Fruit fly (Drosophila melanogaster) whole organism, embryonic: ENCODE results near the gene Acbp6.

Experiments used
- CG10147 ChIP-seq: fragments of 200-800 bp; sonication (Bioruptor generic); optimal IDR thresholded peaks from 2 replicates; lab custom pipeline; 2019; ENCODE audit warnings: missing biosample characterization, mild to moderate bottlenecking, missing genetic modification characterization, moderate library complexity
- CG11504 ChIP-seq: fragments of 200-800 bp; sonication (Bioruptor generic); optimal IDR thresholded peaks from 3 replicates; lab custom pipeline; 2019; ENCODE audit warnings: missing biosample characterization, mild to moderate bottlenecking, missing genetic modification characterization, moderate library complexity
- CG12391 ChIP-seq: fragments of 200-800 bp; sonication (Bioruptor generic); optimal IDR thresholded peaks from 3 replicates; lab custom pipeline; 2018; ENCODE audit warnings: missing biosample characterization, mild to moderate bottlenecking, missing genetic modification characterization, moderate library complexity
- CG12659 ChIP-seq: fragments of 200-800 bp; sonication (Bioruptor generic); optimal IDR thresholded peaks from 3 replicates; lab custom pipeline; 2017; ENCODE audit warnings: mild to moderate bottlenecking, missing biosample characterization, missing genetic modification reagents, missing genetic modification characterization
- CG17359 ChIP-seq: fragments of 200-800 bp; sonication (Bioruptor generic); optimal IDR thresholded peaks from 3 replicates; lab custom pipeline; 2018; ENCODE audit warnings: missing biosample characterization, mild to moderate bottlenecking, missing genetic modification characterization, moderate library complexity
- CG17568 ChIP-seq: fragments of 200-800 bp; sonication (Bioruptor generic); optimal IDR thresholded peaks from 2 replicates; lab custom pipeline; 2018; ENCODE audit warnings: missing biosample characterization, mild to moderate bottlenecking, missing genetic modification characterization, moderate library complexity
- CG17829 ChIP-seq: fragments of 200-800 bp; optimal IDR thresholded peaks from 2 replicates; lab custom pipeline; 2019; ENCODE audit warnings: missing biosample characterization, mild to moderate bottlenecking, missing genetic modification characterization, moderate library complexity
- CG2116 ChIP-seq: fragments of 200-800 bp; sonication (Bioruptor generic); optimal IDR thresholded peaks from 3 replicates; lab custom pipeline; 2018; ENCODE audit warnings: missing biosample characterization, mild to moderate bottlenecking, missing genetic modification characterization
- CG2875 ChIP-seq: fragments of 200-800 bp; sonication (Bioruptor generic); optimal IDR thresholded peaks from 2 replicates; lab custom pipeline; 2017; ENCODE audit warnings: missing biosample characterization, mild to moderate bottlenecking, missing genetic modification characterization, missing genetic modification reagents
- CG31441 ChIP-seq: fragments of 200-800 bp; sonication (Bioruptor generic); IDR thresholded peaks from 2 replicates; pipeline ENCODE4 v1.3.6; 2022; ENCODE audit warnings: missing biosample characterization, missing genetic modification characterization
- CG3726 ChIP-seq: fragments of 200-800 bp; sonication (Bioruptor generic); IDR thresholded peaks from 3 replicates; pipeline ENCODE4, ENCODE4 v1.3.6; 2022; ENCODE audit warnings: missing biosample characterization, missing genetic modification characterization
- CG42726 ChIP-seq: fragments of 200-800 bp; sonication (Bioruptor generic); IDR thresholded peaks from 2 replicates; pipeline ENCODE4 v1.3.6; 2022; ENCODE audit warnings: missing biosample characterization, missing genetic modification characterization; ENCODE audit not compliant: partially characterized antibody
- CG4707 ChIP-seq: fragments of 200-800 bp; sonication (Bioruptor generic); optimal IDR thresholded peaks from 2 replicates; lab custom pipeline; 2018; ENCODE audit warnings: missing biosample characterization, mild to moderate bottlenecking, missing genetic modification characterization, moderate library complexity
- CG5180 ChIP-seq: fragments of 200-800 bp; sonication (Bioruptor generic); optimal IDR thresholded peaks from 3 replicates; lab custom pipeline; 2017; ENCODE audit warnings: missing biosample characterization, missing genetic modification characterization, mild to moderate bottlenecking, moderate library complexity, missing genetic modification reagents
- CG5245 ChIP-seq: fragments of 200-800 bp; sonication (Bioruptor generic); optimal IDR thresholded peaks from 3 replicates; lab custom pipeline; 2016; ENCODE audit warnings: missing biosample characterization, missing genetic modification characterization
- CG7745 ChIP-seq: fragments of 200-800 bp; sonication (Bioruptor generic); optimal IDR thresholded peaks from 2 replicates; lab custom pipeline; 2018; ENCODE audit warnings: missing biosample characterization, mild to moderate bottlenecking, missing genetic modification characterization, moderate library complexity
- CG7987 ChIP-seq: fragments of 200-800 bp; sonication (Bioruptor generic); optimal IDR thresholded peaks from 2 replicates; lab custom pipeline; 2018; ENCODE audit warnings: missing biosample characterization, mild to moderate bottlenecking, missing genetic modification characterization, moderate library complexity
- CG8924 ChIP-seq: fragments of 200-800 bp; optimal IDR thresholded peaks from 3 replicates; lab custom pipeline; 2019; ENCODE audit warnings: missing biosample characterization, mild to moderate bottlenecking, missing genetic modification characterization, moderate library complexity
- CoRest ChIP-seq: fragments of 200-800 bp; sonication (Bioruptor generic); optimal IDR thresholded peaks from 3 replicates; lab custom pipeline; 2018; ENCODE audit warnings: missing biosample characterization, mild to moderate bottlenecking, missing genetic modification characterization, moderate library complexity
- D ChIP-seq, 2 experiments: fragments of 200-800 bp in 1 of 2; fragments of >200 bp in 1 of 2; sonication (Bioruptor generic) in 1 of 2; optimal IDR thresholded peaks; 2 replicates in 1 of 2; 3 replicates in 1 of 2; lab custom pipeline; 2017; ENCODE audit warnings: mild to moderate bottlenecking in 1 of 2, missing biosample characterization in 1 of 2, missing genetic modification characterization in 1 of 2, missing genetic modification reagents in 1 of 2
- Drgx ChIP-seq: fragments of 200-800 bp; sonication (Bioruptor generic); IDR thresholded peaks from 2 replicates; pipeline ENCODE4 v1.3.6; 2022; ENCODE audit warnings: missing biosample characterization, missing genetic modification characterization
- Eip74EF ChIP-seq, 2 experiments: fragments of 200-800 bp in 1 of 2; fragments of >200 bp in 1 of 2; sonication (Bioruptor generic) in 1 of 2; optimal IDR thresholded peaks; 2 replicates each; lab custom pipeline; 2017 to 2019; ENCODE audit warnings: missing biosample characterization in 2 of 2, missing genetic modification characterization in 2 of 2, mild to moderate bottlenecking in 1 of 2, moderate library complexity in 1 of 2
- Ets65A ChIP-seq: fragments of 200-800 bp; sonication (Bioruptor generic); peaks from one replicate; lab custom pipeline; 2016; ENCODE audit warnings: missing biosample characterization, missing genetic modification characterization
- Fer1 ChIP-seq: fragments of 200-800 bp; sonication (Bioruptor generic); optimal IDR thresholded peaks from 2 replicates; lab custom pipeline; 2017; ENCODE audit warnings: missing biosample characterization, mild to moderate bottlenecking, missing genetic modification characterization
- HHEX ChIP-seq: fragments of 200-800 bp; sonication (Bioruptor generic); optimal IDR thresholded peaks from 3 replicates; lab custom pipeline; 2017; ENCODE audit warnings: missing biosample characterization, mild to moderate bottlenecking, missing genetic modification characterization, missing genetic modification reagents
- Hr39 ChIP-seq: fragments of >200 bp; optimal IDR thresholded peaks from 2 replicates; lab custom pipeline; 2017
- Myb ChIP-seq: fragments of 200-800 bp; sonication (Bioruptor generic); optimal IDR thresholded peaks from 2 replicates; lab custom pipeline; 2016; ENCODE audit warnings: missing biosample characterization, missing genetic modification characterization
- NfI ChIP-seq: fragments of 200-800 bp; sonication (Bioruptor generic); optimal IDR thresholded peaks from 3 replicates; lab custom pipeline; 2018; ENCODE audit warnings: missing biosample characterization, mild to moderate bottlenecking, missing genetic modification characterization, moderate library complexity
- Oli ChIP-seq: fragments of 200-800 bp; sonication (Bioruptor generic); optimal IDR thresholded peaks from 2 replicates; lab custom pipeline; 2018; ENCODE audit warnings: missing biosample characterization, mild to moderate bottlenecking, missing genetic modification characterization, moderate library complexity
- Stat92E ChIP-seq, 3 experiments: fragments of >200 bp in 2 of 3; fragments of 200-800 bp in 1 of 3; sonication (Bioruptor generic) in 1 of 3; optimal IDR thresholded peaks; 2 replicates each; lab custom pipeline; 2017 to 2019; ENCODE audit warnings: missing biosample characterization in 3 of 3, missing genetic modification characterization in 3 of 3, mild to moderate bottlenecking in 1 of 3, moderate library complexity in 1 of 3
- ato ChIP-seq: fragments of 200-800 bp; sonication (Bioruptor generic); IDR thresholded peaks from 2 replicates; pipeline ENCODE4 v1.3.6; 2022; ENCODE audit warnings: missing biosample characterization, missing genetic modification characterization; ENCODE audit not compliant: partially characterized antibody
- az2 ChIP-seq: fragments of 200-800 bp; sonication (Bioruptor generic); optimal IDR thresholded peaks from 3 replicates; lab custom pipeline; 2016; ENCODE audit warnings: missing biosample characterization, missing genetic modification characterization
- bsh ChIP-seq, 2 experiments: fragments of 200-800 bp; sonication (Bioruptor generic); optimal IDR thresholded peaks; 2 replicates each; lab custom pipeline; 2017 to 2018; ENCODE audit warnings: mild to moderate bottlenecking in 2 of 2, missing biosample characterization in 2 of 2, missing genetic modification characterization in 2 of 2, moderate library complexity in 1 of 2
- ci ChIP-seq: fragments of 200-800 bp; sonication (Bioruptor generic); IDR thresholded peaks from 3 replicates; pipeline ENCODE4 v1.3.6; 2022; ENCODE audit warnings: missing biosample characterization, missing genetic modification characterization
- dati ChIP-seq: fragments of 200-800 bp; sonication (Bioruptor generic); IDR thresholded peaks from 2 replicates; pipeline ENCODE4 v1.3.6; 2022; ENCODE audit warnings: missing biosample characterization, missing genetic modification characterization
- dmrt11E ChIP-seq: fragments of 200-800 bp; sonication (Bioruptor generic); optimal IDR thresholded peaks from 3 replicates; lab custom pipeline; 2018; ENCODE audit warnings: missing biosample characterization, mild to moderate bottlenecking, missing genetic modification characterization, moderate library complexity
- dysf ChIP-seq: fragments of 200-800 bp; sonication (Bioruptor generic); IDR thresholded peaks from 3 replicates; pipeline ENCODE4 v1.3.6; 2022; ENCODE audit warnings: missing biosample characterization, missing genetic modification characterization
- fd96Cb ChIP-seq: fragments of 200-800 bp; sonication (Bioruptor generic); optimal IDR thresholded peaks from 2 replicates; lab custom pipeline; 2018; ENCODE audit warnings: missing biosample characterization, mild to moderate bottlenecking, missing genetic modification characterization, moderate library complexity
- gem ChIP-seq: fragments of 200-800 bp; sonication (Bioruptor generic); optimal IDR thresholded peaks from 2 replicates; lab custom pipeline; 2019; ENCODE audit warnings: missing biosample characterization, mild to moderate bottlenecking, missing genetic modification characterization, moderate library complexity
- gro ChIP-seq: fragments of 200-800 bp; sonication (Bioruptor generic); optimal IDR thresholded peaks from 2 replicates; lab custom pipeline; 2016; ENCODE audit warnings: missing biosample characterization, missing genetic modification characterization
- h ChIP-seq: fragments of >200 bp; optimal IDR thresholded peaks from 2 replicates; lab custom pipeline; 2017
- org-1 ChIP-seq: fragments of 200-800 bp; sonication (Bioruptor generic); optimal IDR thresholded peaks from 2 replicates; lab custom pipeline; 2017; ENCODE audit warnings: missing biosample characterization, missing genetic modification characterization
- pnt ChIP-seq: fragments of 200-800 bp; sonication (Bioruptor generic); optimal IDR thresholded peaks from 3 replicates; lab custom pipeline; 2016; ENCODE audit warnings: missing biosample characterization, missing genetic modification characterization
- trem ChIP-seq: fragments of 200-800 bp; optimal IDR thresholded peaks from 3 replicates; lab custom pipeline; 2019; ENCODE audit warnings: missing biosample characterization, mild to moderate bottlenecking, missing genetic modification characterization, moderate library complexity
- unc-4 ChIP-seq: fragments of 200-800 bp; sonication (Bioruptor generic); IDR thresholded peaks from 2 replicates; pipeline ENCODE4 v1.3.6; 2022; ENCODE audit warnings: missing biosample characterization, missing genetic modification characterization; ENCODE audit not compliant: partially characterized antibody
- vvl ChIP-seq: fragments of 200-800 bp; sonication (Bioruptor generic); IDR thresholded peaks from 2 replicates; pipeline ENCODE4 v1.3.6; 2022; ENCODE audit warnings: missing biosample characterization, missing genetic modification characterization
- zen ChIP-seq: fragments of 200-800 bp; sonication (Bioruptor generic); optimal IDR thresholded peaks from 3 replicates; lab custom pipeline; 2018; ENCODE audit warnings: missing biosample characterization, mild to moderate bottlenecking, missing genetic modification characterization, moderate library complexity
- zf30C ChIP-seq: fragments of 200-800 bp; sonication (Bioruptor generic); optimal IDR thresholded peaks from 3 replicates; lab custom pipeline; 2018; ENCODE audit warnings: missing biosample characterization, mild to moderate bottlenecking, missing genetic modification characterization
- zfh1 ChIP-seq: fragments of 200-800 bp; sonication (Bioruptor generic); IDR thresholded peaks from 3 replicates; pipeline ENCODE4 v1.3.6; 2022; ENCODE audit warnings: missing biosample characterization, missing genetic modification characterization

Gene Acbp6

DNA sequence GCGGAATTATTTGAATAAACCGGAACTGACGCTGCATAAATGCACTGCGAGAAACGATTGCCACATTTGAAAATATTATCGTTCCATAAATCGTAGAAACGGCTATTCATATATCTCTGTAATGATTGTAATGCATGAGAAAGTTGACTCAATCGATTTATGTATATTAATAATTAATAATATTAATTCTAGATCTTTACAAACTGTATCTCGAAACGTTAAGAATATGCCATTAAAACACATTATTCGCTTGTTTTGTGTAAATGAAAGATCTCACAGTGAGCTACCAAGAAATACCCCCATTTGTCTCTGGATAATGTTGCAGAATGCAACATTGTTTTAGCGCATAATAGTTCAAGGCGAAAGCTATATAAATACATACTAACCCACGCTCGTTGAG, 21.1 kb downstream of the Acbp6 start:
- no peak for TF ChIP-seq org-1
- peak in 1 of 2 experiments; percentile 17 for TF ChIP-seq Eip74EF (GFP tag; optimal IDR thresholded peaks at IDR 0.05; lab: Kevin White, UChicago)
- no peak for TF ChIP-seq zen
- TF ChIP-seq CG17568 (GFP tag; lab: Kevin White, UChicago): no peak
- TF ChIP-seq CG7987 (GFP tag; lab: Kevin White, UChicago): no peak
- peak; percentile 12 for TF ChIP-seq az2 (GFP tag; lab: Kevin White, UChicago)
- peak; percentile 18 for TF ChIP-seq CoRest
- no peak for TF ChIP-seq NfI (GFP tag; lab: Kevin White, UChicago)
- peak; percentile 16 for TF ChIP-seq Ets65A (GFP tag; lab: Kevin White, UChicago)
- 0 out of 2 replicates have a peak, but pooled peaks have one; percentile 18 for TF ChIP-seq vvl (GFP tag; lab: Robert Waterston, UW)
- TF ChIP-seq CG12391: peak; percentile 16
- peak; percentile 4 for TF ChIP-seq CG17829
- TF ChIP-seq Drgx (GFP tag; lab: Robert Waterston, UW): peak; percentile 65
- no peak for TF ChIP-seq pnt (GFP tag; lab: Kevin White, UChicago)
- peak; percentile 68; the same call in 1 of the 3 replicates for TF ChIP-seq ci (GFP tag; lab: Robert Waterston, UW)
- TF ChIP-seq dysf: no peak
- no peak for TF ChIP-seq Hr39 (lab: Kevin White, UChicago)
- peak; percentile 16 for TF ChIP-seq CG8924 (tag; lab: Kevin White, UChicago)
- TF ChIP-seq CG31441 (GFP tag; lab: Robert Waterston, UW): no peak; the same call in 1 of the 2 replicates
- TF ChIP-seq Oli (tag; lab: Kevin White, UChicago): peak; percentile 23
- no peak for TF ChIP-seq HHEX (GFP tag; lab: Kevin White, UChicago)
- no peak for TF ChIP-seq CG7745 (tag; lab: Kevin White, UChicago)
- TF ChIP-seq Fer1 (GFP tag; lab: Kevin White, UChicago): no peak
- no peak for TF ChIP-seq CG4707
- TF ChIP-seq CG10147 (GFP tag; lab: Kevin White, UChicago): no peak
- TF ChIP-seq CG17359: peak; percentile 22
- no peak for TF ChIP-seq CG5245
- TF ChIP-seq bsh (GFP tag; optimal IDR thresholded peaks at IDR 0.05; lab: Kevin White, UChicago): peak; percentile 50 to 76
- TF ChIP-seq fd96Cb: peak; percentile 8
- no peak for TF ChIP-seq ato (GFP tag; lab: Robert Waterston, UW)
- peak; percentile 47 for TF ChIP-seq dmrt11E
- TF ChIP-seq unc-4: no peak
- no peak for TF ChIP-seq trem
- TF ChIP-seq CG42726 (GFP tag; lab: Robert Waterston, UW): no peak
- no peak for TF ChIP-seq CG12659 (GFP tag; lab: Kevin White, UChicago)
- TF ChIP-seq D (optimal IDR thresholded peaks at IDR 0.05; lab: Kevin White, UChicago): no peak
- no peak for TF ChIP-seq D (GFP tag; optimal IDR thresholded peaks at IDR 0.05; lab: Kevin White, UChicago)
- TF ChIP-seq gem (tag; lab: Kevin White, UChicago): peak; percentile 5
- no peak for TF ChIP-seq dati
- TF ChIP-seq zfh1: no peak
- TF ChIP-seq CG2875 (GFP tag; lab: Kevin White, UChicago): no peak
- no peak for TF ChIP-seq CG5180 (GFP tag; lab: Kevin White, UChicago)
- no peak for TF ChIP-seq h
- TF ChIP-seq gro: no peak
- no peak for TF ChIP-seq CG2116
- TF ChIP-seq CG3726: no peak
- TF ChIP-seq Myb: no peak
- TF ChIP-seq CG11504 (tag; lab: Kevin White, UChicago): peak; percentile 38
- peak; percentile 53 for TF ChIP-seq zf30C (GFP tag; lab: Kevin White, UChicago)
- no peak for TF ChIP-seq Stat92E (GFP tag; optimal IDR thresholded peaks at IDR 0.05; lab: Kevin White, UChicago)
